Worm (Caenorhabditis elegans) whole organism, L1 larva: ENCODE measurements around the gene C32D5.11.

Experiments used
- ama-1 ChIP-seq: fragments of 150-350 bp; optimal IDR thresholded peaks from 2 replicates; lab custom pipeline; 2014
- ces-1 ChIP-seq: fragments of 150-350 bp; optimal IDR thresholded peaks from 2 replicates; lab custom pipeline; 2014; ENCODE audit warnings: missing biosample characterization, missing genetic modification reagents, missing genetic modification characterization
- lin-13 ChIP-seq: fragments of 150-350 bp; optimal IDR thresholded peaks from 2 replicates; lab custom pipeline; 2014; ENCODE audit warnings: missing biosample characterization, missing genetic modification reagents, missing genetic modification characterization
- lin-15B ChIP-seq: fragments of 150-350 bp; sonication (generic microtip); optimal IDR thresholded peaks from 3 replicates; lab custom pipeline; 2014; ENCODE audit warnings: missing biosample characterization, missing genetic modification characterization
- lsy-2 ChIP-seq, 2 experiments: fragments of 150-350 bp; optimal IDR thresholded peaks; 2 replicates each; lab custom pipeline; 2014; ENCODE audit warnings: missing biosample characterization in 2 of 2, missing genetic modification characterization in 2 of 2
- nhr-77 ChIP-seq: fragments of 150-350 bp; optimal IDR thresholded peaks from 2 replicates; lab custom pipeline; 2014; ENCODE audit warnings: missing biosample characterization, missing genetic modification characterization
- tlp-1 ChIP-seq: fragments of 150-350 bp; optimal IDR thresholded peaks from 2 replicates; lab custom pipeline; 2014; ENCODE audit warnings: missing biosample characterization, missing genetic modification characterization
- unc-98 ChIP-seq: fragments of 200-800 bp; sonication (Bioruptor generic); IDR thresholded peaks from 2 replicates; pipeline ENCODE4 v1.3.6; 2022; ENCODE audit warnings: missing genetic modification characterization, missing compliant biosample characterization
- ztf-11 ChIP-seq, 2 experiments: sonication (generic microtip); optimal IDR thresholded peaks; 2 replicates each; lab custom pipeline; 2016 to 2017; ENCODE audit warnings: missing genetic modification characterization in 2 of 2, missing biosample characterization in 1 of 2, missing compliant biosample characterization in 1 of 2
- ztf-4 ChIP-seq: fragments of 150-350 bp; optimal IDR thresholded peaks from 2 replicates; lab custom pipeline; 2014; ENCODE audit warnings: missing biosample characterization, missing genetic modification characterization

DNA sequence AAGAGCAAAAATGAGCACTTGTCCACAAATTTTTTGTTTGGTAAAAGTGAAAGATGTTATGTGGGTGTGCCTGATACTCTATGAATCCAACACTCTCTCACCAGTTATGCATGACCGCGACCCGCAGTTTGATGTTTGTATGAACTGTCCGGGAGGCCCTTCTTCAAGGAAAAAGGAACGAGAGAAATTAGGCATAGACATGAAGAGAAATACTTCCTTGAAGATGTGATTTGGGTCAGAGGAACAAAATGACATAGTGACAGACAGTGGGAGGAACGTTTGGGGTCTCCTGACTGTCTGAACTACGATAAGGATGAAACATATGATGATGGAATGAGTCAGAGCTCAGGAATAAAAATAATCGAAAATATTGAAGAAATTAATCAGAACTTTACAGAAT, 14.2 kb downstream of the C32D5.11 start:
- TF ChIP-seq lin-15B (tag; lab: Kevin White, UChicago) (no peak), ztf-11 (tag; optimal IDR thresholded peaks at IDR 0.05; lab: Kevin White, UChicago) (no peak), lin-13 (GFP tag; lab: Kevin White, UChicago) (no peak), ces-1 (GFP tag; lab: Kevin White, UChicago) (no peak), tlp-1 (tag; lab: Kevin White, UChicago) (no peak), ama-1 (lab: Kevin White, UChicago) (no peak), ztf-4 (no peak), nhr-77 (tag; lab: Kevin White, UChicago) (no peak), unc-98 (GFP tag; lab: Robert Waterston, UW) (no peak), lsy-2 (tag; optimal IDR thresholded peaks at IDR 0.05; lab: Kevin White, UChicago) (no peak)
